Worm (Caenorhabditis elegans) whole organism, L4 larva: ENCODE data around the gene exc-14.

Experiments
- F44E2.7 ChIP-seq: fragments of 200-800 bp; sonication (Bioruptor generic); IDR thresholded peaks from 2 replicates; pipeline ENCODE4 v2.1.2; 2022; ENCODE audit warnings: missing genetic modification characterization, missing compliant biosample characterization
- T26A8.4 ChIP-seq: fragments of 200-800 bp; sonication (Bioruptor generic); IDR thresholded peaks from 2 replicates; pipeline ENCODE4 v1.3.6; 2022; ENCODE audit warnings: missing genetic modification characterization, missing compliant biosample characterization
- Y48G9A.11 ChIP-seq: fragments of 200-800 bp; sonication (Bioruptor generic); IDR thresholded peaks from 2 replicates; pipeline ENCODE4 v1.3.6; 2022; ENCODE audit warnings: missing genetic modification reagents, missing genetic modification characterization, missing compliant biosample characterization
- Y5F2A.4 ChIP-seq: fragments of 200-800 bp; sonication (Bioruptor generic); optimal IDR thresholded peaks from 2 replicates; lab custom pipeline; 2018; ENCODE audit warnings: mild to moderate bottlenecking, missing genetic modification characterization, missing compliant biosample characterization
- ceh-62 ChIP-seq: sonication (generic microtip); optimal IDR thresholded peaks from 2 replicates; lab custom pipeline; 2017; ENCODE audit warnings: missing biosample characterization, missing genetic modification characterization
- ces-1 ChIP-seq: fragments of 150-350 bp; sonication (generic microtip); optimal IDR thresholded peaks from 4 replicates; lab custom pipeline; 2014; ENCODE audit warnings: missing biosample characterization, missing genetic modification reagents, missing genetic modification characterization
- daf-12 ChIP-seq: fragments of 150-350 bp; optimal IDR thresholded peaks from 2 replicates; lab custom pipeline; 2014; ENCODE audit warnings: missing biosample characterization, missing genetic modification reagents, missing genetic modification characterization
- daf-16 ChIP-seq, 3 experiments: sonication (generic microtip); optimal IDR thresholded peaks; 2 replicates each; lab custom pipeline; 2016 to 2017; ENCODE audit warnings: missing genetic modification characterization in 3 of 3, missing genetic modification reagents in 3 of 3, mild to moderate bottlenecking in 2 of 3, missing compliant biosample characterization in 2 of 3, missing biosample characterization in 1 of 3, moderate library complexity in 1 of 3
- dmd-6 ChIP-seq: fragments of 200-800 bp; sonication (Bioruptor generic); IDR thresholded peaks from 2 replicates; pipeline ENCODE4 v1.3.6; 2022; ENCODE audit warnings: missing genetic modification reagents, missing genetic modification characterization, missing compliant biosample characterization
- dve-1 ChIP-seq: sonication (generic microtip); optimal IDR thresholded peaks from 2 replicates; lab custom pipeline; 2017; ENCODE audit warnings: antibody characterized with exemption, mild to moderate bottlenecking, missing genetic modification characterization, missing compliant biosample characterization; ENCODE audit not compliant: insufficient read depth
- gei-8 ChIP-seq: fragments of 200-800 bp; sonication (Bioruptor generic); optimal IDR thresholded peaks from 2 replicates; lab custom pipeline; 2018; ENCODE audit warnings: mild to moderate bottlenecking, missing genetic modification characterization, missing compliant biosample characterization
- hlh-11 ChIP-seq: fragments of 200-800 bp; sonication (Bioruptor generic); optimal IDR thresholded peaks from 2 replicates; lab custom pipeline; 2018; ENCODE audit warnings: mild to moderate bottlenecking, missing genetic modification characterization, missing compliant biosample characterization
- jun-1 ChIP-seq: fragments of 150-350 bp; optimal IDR thresholded peaks from 2 replicates; lab custom pipeline; 2014; ENCODE audit warnings: missing biosample characterization, missing genetic modification reagents, missing genetic modification characterization
- lin-1 ChIP-seq: fragments of 200-800 bp; sonication (Bioruptor generic); IDR thresholded peaks from 2 replicates; pipeline ENCODE4 v1.3.6; 2022; ENCODE audit warnings: missing genetic modification reagents, missing genetic modification characterization, missing compliant biosample characterization
- lin-13 ChIP-seq: fragments of 150-350 bp; optimal IDR thresholded peaks from 2 replicates; lab custom pipeline; 2014; ENCODE audit warnings: missing biosample characterization, missing genetic modification reagents, missing genetic modification characterization
- lin-15B ChIP-seq: fragments of 150-350 bp; sonication (generic microtip); optimal IDR thresholded peaks from 3 replicates; lab custom pipeline; 2014; ENCODE audit warnings: missing biosample characterization, missing genetic modification characterization
- mdl-1 ChIP-seq, 2 experiments: fragments of 150-350 bp in 1 of 2; sonication (generic microtip) in 1 of 2; optimal IDR thresholded peaks; 2 replicates each; lab custom pipeline; 2014 to 2017; ENCODE audit warnings: missing biosample characterization in 2 of 2, missing genetic modification characterization in 2 of 2
- mdt-29 ChIP-seq: fragments of 200-800 bp; sonication (Bioruptor generic); IDR thresholded peaks from 2 replicates; pipeline ENCODE4 v1.3.6; 2022; ENCODE audit warnings: missing genetic modification reagents, missing genetic modification characterization, missing compliant biosample characterization
- mes-2 ChIP-seq: sonication (generic microtip); optimal IDR thresholded peaks from 2 replicates; lab custom pipeline; 2016; ENCODE audit warnings: missing genotype, mild to moderate bottlenecking, missing genetic modification characterization, missing compliant biosample characterization; ENCODE audit not compliant: poor library complexity, severe bottlenecking
- mxl-2 ChIP-seq: fragments of 200-800 bp; sonication (Bioruptor generic); conservative IDR thresholded peaks from 2 replicates; pipeline ENCODE4 v1.3.6; 2022; ENCODE audit warnings: missing genetic modification reagents, missing genetic modification characterization, missing compliant biosample characterization
- mxl-3 ChIP-seq: fragments of 200-800 bp; sonication (Bioruptor generic); optimal IDR thresholded peaks from 2 replicates; lab custom pipeline; 2018; ENCODE audit warnings: mild to moderate bottlenecking, missing genetic modification characterization, missing compliant biosample characterization
- nhr-102 ChIP-seq: sonication (generic microtip); optimal IDR thresholded peaks from 2 replicates; lab custom pipeline; 2016; ENCODE audit warnings: mild to moderate bottlenecking, missing genetic modification characterization, moderate library complexity, missing compliant biosample characterization
- nhr-25 ChIP-seq: sonication (generic microtip); optimal IDR thresholded peaks from 2 replicates; lab custom pipeline; 2017; ENCODE audit warnings: missing genetic modification characterization, mild to moderate bottlenecking, missing compliant biosample characterization, antibody characterized with exemption, moderate library complexity, borderline replicate concordance; ENCODE audit not compliant: insufficient read depth
- nhr-28 ChIP-seq: fragments of 150-350 bp; optimal IDR thresholded peaks from 2 replicates; lab custom pipeline; 2014; ENCODE audit warnings: missing biosample characterization, missing genetic modification characterization
- nhr-77 ChIP-seq: fragments of 150-350 bp; optimal IDR thresholded peaks from 2 replicates; lab custom pipeline; 2014; ENCODE audit warnings: missing biosample characterization, missing genetic modification characterization
- php-3 ChIP-seq: fragments of 200-800 bp; sonication (Bioruptor generic); IDR thresholded peaks from 2 replicates; pipeline ENCODE4 v1.3.6; 2022; ENCODE audit warnings: missing genetic modification reagents, missing genetic modification characterization, missing compliant biosample characterization
- pqm-1 ChIP-seq: sonication (generic microtip); optimal IDR thresholded peaks from 2 replicates; lab custom pipeline; 2017; ENCODE audit warnings: missing biosample characterization, missing genetic modification characterization
- skn-1 ChIP-seq: fragments of 150-350 bp; optimal IDR thresholded peaks from 2 replicates; lab custom pipeline; 2014; ENCODE audit warnings: missing biosample characterization, missing genetic modification characterization
- tra-1 ChIP-seq: fragments of 200-800 bp; sonication (Bioruptor generic); IDR thresholded peaks from 2 replicates; pipeline ENCODE4 v1.3.6; 2022; ENCODE audit warnings: missing genetic modification reagents, missing genetic modification characterization, missing compliant biosample characterization
- unc-62 ChIP-seq, 3 experiments: fragments of 150-350 bp in 1 of 3; sonication (generic microtip); optimal IDR thresholded peaks in 2 of 3; peaks in 1 of 3; 1 replicate in 1 of 3; 2 replicates in 2 of 3; lab custom pipeline; 2014 to 2017; ENCODE audit warnings: missing biosample characterization in 3 of 3, missing genetic modification characterization in 3 of 3, missing genetic modification reagents in 3 of 3, missing genotype in 1 of 3
- zag-1 ChIP-seq: fragments of 150-350 bp; optimal IDR thresholded peaks from 2 replicates; lab custom pipeline; 2014; ENCODE audit warnings: missing biosample characterization, missing genetic modification characterization

The exc-14 gene

ce11 chrV:5026438-5026837 lies 19.6 kb downstream of the exc-14 start (continued):
- TF ChIP-seq mdl-1 (tag; optimal IDR thresholded peaks at IDR 0.05; lab: Kevin White, UChicago) (no peak), daf-12 (no peak), T26A8.4 (GFP tag; lab: Robert Waterston, UW) (no peak), lin-13 (no peak), hlh-11 (tag; lab: Kevin White, UChicago) (peak; percentile 70), F44E2.7 (GFP tag; lab: Robert Waterston, UW) (no peak), ceh-62 (tag; lab: Kevin White, UChicago) (no peak), nhr-77 (tag; lab: Kevin White, UChicago) (no peak), daf-16 (GFP tag; optimal IDR thresholded peaks at IDR 0.05; lab: Kevin White, UChicago) (no peak), daf-16 (tag; optimal IDR thresholded peaks at IDR 0.05; lab: Kevin White, UChicago) (peak; percentile 30)

- TF ChIP-seq hlh-11 (tag; lab: Kevin White, UChicago) = peak; percentile 10
- no peak for TF ChIP-seq Y5F2A.4 (GFP tag; lab: Kevin White, UChicago)
Observed at ce11 chrV:5023355-5023754, 22.6 kb downstream of the exc-14 start.

ce11 chrV:5018810-5019274 lies 27.2 kb downstream of the exc-14 start, which contains the start of gene srr-4:
srr-4 (plus strand) TSS chrV:5019224.
- TF ChIP-seq unc-62 (GFP tag; optimal IDR thresholded peaks at IDR 0.05 in 1 of 2; lab: Kevin White, UChicago) (peak in 1 of 2 experiments; percentile 97), unc-62 (tag; optimal IDR thresholded peaks at IDR 0.05; lab: Kevin White, UChicago) (no peak), nhr-77 (tag; lab: Kevin White, UChicago) (no peak), nhr-28 (tag; lab: Kevin White, UChicago) (peak; percentile 61), Y48G9A.11 (GFP tag; lab: Robert Waterston, UW) (no peak), dmd-6 (peak; percentile 46; the same call in 1 of the 2 replicates)

ce11 chrV:5018067-5018466 lies 27.9 kb downstream of the exc-14 start:
- TF ChIP-seq dve-1 (tag; lab: Kevin White, UChicago) = peak; percentile 76
- TF ChIP-seq nhr-25 (tag; lab: Kevin White, UChicago) = no peak
- no peak for TF ChIP-seq Y5F2A.4 (GFP tag; lab: Kevin White, UChicago)
- peak; percentile 33 for TF ChIP-seq pqm-1
- peak; percentile 62 for TF ChIP-seq dmd-6
- no peak for TF ChIP-seq mxl-3
- peak; percentile 96 for TF ChIP-seq nhr-28 (tag; lab: Kevin White, UChicago)
- peak; percentile 62 for TF ChIP-seq hlh-11 (tag; lab: Kevin White, UChicago)
- TF ChIP-seq gei-8 (GFP tag; lab: Kevin White, UChicago) = no peak
- TF ChIP-seq tra-1 = no peak
- no peak for TF ChIP-seq zag-1 (tag; lab: Kevin White, UChicago)
- TF ChIP-seq ces-1 (GFP tag; lab: Kevin White, UChicago) = no peak
- TF ChIP-seq mxl-2 = no peak
- TF ChIP-seq mdt-29 (GFP tag; lab: Robert Waterston, UW) = no peak
- no peak for TF ChIP-seq skn-1
- peak in 1 of 2 experiments; percentile 77 for TF ChIP-seq unc-62 (GFP tag; optimal IDR thresholded peaks at IDR 0.05 in 1 of 2; lab: Kevin White, UChicago)
- no peak for TF ChIP-seq unc-62 (tag; optimal IDR thresholded peaks at IDR 0.05; lab: Kevin White, UChicago)
- TF ChIP-seq lin-15B = no peak
- no peak for TF ChIP-seq daf-16 (GFP tag; optimal IDR thresholded peaks at IDR 0.05; lab: Kevin White, UChicago)
- peak; percentile 73 for TF ChIP-seq daf-16 (tag; optimal IDR thresholded peaks at IDR 0.05; lab: Kevin White, UChicago)
- TF ChIP-seq lin-1 (GFP tag; lab: Robert Waterston, UW) = peak; percentile 44; the same call in 1 of the 2 replicates
- peak; percentile 91 for TF ChIP-seq php-3 (GFP tag; lab: Robert Waterston, UW)
- no peak for TF ChIP-seq mes-2 (tag; lab: Kevin White, UChicago)
- TF ChIP-seq jun-1 (tag; lab: Kevin White, UChicago) = no peak
- no peak for TF ChIP-seq T26A8.4 (GFP tag; lab: Robert Waterston, UW)
- no peak for TF ChIP-seq nhr-77 (tag; lab: Kevin White, UChicago)
- TF ChIP-seq nhr-102 (tag; lab: Kevin White, UChicago) = peak; percentile 73
